Worm (Caenorhabditis elegans) whole organism, L3 larva: ENCODE data around the gene F09A5.3.

ENCODE experiments used
- R02D3.7 ChIP-seq: fragments of 150-350 bp; optimal IDR thresholded peaks from 2 replicates; lab custom pipeline; 2014; ENCODE audit warnings: missing biosample characterization, missing genetic modification characterization
- ZK546.5 ChIP-seq: sonication (generic microtip); optimal IDR thresholded peaks from 2 replicates; lab custom pipeline; 2017; ENCODE audit warnings: missing biosample characterization, missing genetic modification characterization
- aly-2 ChIP-seq: fragments of 150-350 bp; optimal IDR thresholded peaks from 2 replicates; lab custom pipeline; 2014; ENCODE audit warnings: missing biosample characterization, missing genetic modification characterization
- ceh-16 ChIP-seq: sonication (generic microtip); optimal IDR thresholded peaks from 2 replicates; lab custom pipeline; 2017; ENCODE audit warnings: missing biosample characterization, missing genetic modification characterization
- ceh-28 ChIP-seq: fragments of 150-350 bp; optimal IDR thresholded peaks from 2 replicates; lab custom pipeline; 2014; ENCODE audit warnings: missing biosample characterization, missing genetic modification reagents, missing genetic modification characterization
- ceh-82 ChIP-seq: fragments of 150-350 bp; optimal IDR thresholded peaks from 2 replicates; lab custom pipeline; 2014; ENCODE audit warnings: missing biosample characterization, missing genetic modification characterization
- ceh-9 ChIP-seq: sonication (generic microtip); optimal IDR thresholded peaks from 2 replicates; lab custom pipeline; 2018; ENCODE audit warnings: missing biosample characterization, missing genetic modification characterization
- daf-12 ChIP-seq: fragments of 150-350 bp; optimal IDR thresholded peaks from 2 replicates; lab custom pipeline; 2014; ENCODE audit warnings: missing biosample characterization, missing genetic modification reagents, missing genetic modification characterization
- egl-27 ChIP-seq: sonication (generic microtip); optimal IDR thresholded peaks from 4 replicates; lab custom pipeline; 2017; ENCODE audit warnings: missing biosample characterization, missing genetic modification reagents, missing genetic modification characterization
- egl-5 ChIP-seq: fragments of 150-350 bp; optimal IDR thresholded peaks from 2 replicates; lab custom pipeline; 2017; ENCODE audit warnings: missing biosample characterization, missing genetic modification reagents, missing genetic modification characterization, inconsistent platforms
- elt-1 ChIP-seq: fragments of 150-350 bp; optimal IDR thresholded peaks from 2 replicates; lab custom pipeline; 2014; ENCODE audit warnings: missing biosample characterization, missing genetic modification characterization
- elt-3 ChIP-seq, 3 experiments: fragments of 150-350 bp in 1 of 3; sonication (generic microtip) in 2 of 3; optimal IDR thresholded peaks; 2 replicates in 2 of 3; 4 replicates in 1 of 3; lab custom pipeline; 2014 to 2017; ENCODE audit warnings: missing biosample characterization in 3 of 3, missing genetic modification characterization in 3 of 3
- eor-1 ChIP-seq, 2 experiments: fragments of 150-350 bp; optimal IDR thresholded peaks; 2 replicates each; lab custom pipeline; 2014 to 2018; ENCODE audit warnings: missing biosample characterization in 2 of 2, missing genetic modification characterization in 2 of 2
- fkh-10 ChIP-seq: sonication (generic microtip); optimal IDR thresholded peaks from 2 replicates; lab custom pipeline; 2017; ENCODE audit warnings: missing biosample characterization, missing genetic modification reagents, missing genetic modification characterization
- fkh-2 ChIP-seq: fragments of 150-350 bp; optimal IDR thresholded peaks from 2 replicates; lab custom pipeline; 2014; ENCODE audit warnings: missing biosample characterization, missing genetic modification reagents, missing genetic modification characterization
- fos-1 ChIP-seq: fragments of 150-350 bp; optimal IDR thresholded peaks from 2 replicates; lab custom pipeline; 2014; ENCODE audit warnings: missing biosample characterization, missing genetic modification characterization
- jun-1 ChIP-seq: fragments of 150-350 bp; optimal IDR thresholded peaks from 2 replicates; lab custom pipeline; 2014; ENCODE audit warnings: missing biosample characterization, missing genetic modification reagents, missing genetic modification characterization
- lin-39 ChIP-seq: fragments of 150-350 bp; optimal IDR thresholded peaks from 2 replicates; lab custom pipeline; 2018; ENCODE audit warnings: missing biosample characterization, missing genetic modification reagents, missing genetic modification characterization
- lsy-12 ChIP-seq: sonication (generic microtip); optimal IDR thresholded peaks from 2 replicates; lab custom pipeline; 2016; ENCODE audit warnings: mild to moderate bottlenecking, missing genetic modification characterization, missing compliant biosample characterization
- mdl-1 ChIP-seq: fragments of 150-350 bp; optimal IDR thresholded peaks from 2 replicates; lab custom pipeline; 2014; ENCODE audit warnings: missing biosample characterization, missing genetic modification characterization
- mml-1 ChIP-seq: fragments of 150-350 bp; sonication (generic microtip); optimal IDR thresholded peaks from 3 replicates; lab custom pipeline; 2014; ENCODE audit warnings: missing biosample characterization, missing genetic modification characterization
- nhr-11 ChIP-seq: fragments of 150-350 bp; optimal IDR thresholded peaks from 2 replicates; lab custom pipeline; 2014; ENCODE audit warnings: missing biosample characterization, missing genetic modification characterization
- nhr-12 ChIP-seq: fragments of 150-350 bp; optimal IDR thresholded peaks from 2 replicates; lab custom pipeline; 2014; ENCODE audit warnings: missing biosample characterization, missing genetic modification characterization
- nhr-25 ChIP-seq: sonication (generic microtip); optimal IDR thresholded peaks from 2 replicates; lab custom pipeline; 2017; ENCODE audit warnings: missing biosample characterization, missing genetic modification characterization
- nhr-28 ChIP-seq: fragments of 150-350 bp; optimal IDR thresholded peaks from 2 replicates; lab custom pipeline; 2014; ENCODE audit warnings: missing biosample characterization, missing genetic modification characterization
- nhr-76 ChIP-seq: fragments of 150-350 bp; sonication (generic microtip); optimal IDR thresholded peaks from 5 replicates; lab custom pipeline; 2014; ENCODE audit warnings: missing biosample characterization, missing genetic modification characterization
- nhr-77 ChIP-seq: fragments of 150-350 bp; optimal IDR thresholded peaks from 2 replicates; lab custom pipeline; 2014; ENCODE audit warnings: missing biosample characterization, missing genetic modification characterization
- pha-4 ChIP-seq: fragments of 150-350 bp; optimal IDR thresholded peaks from 2 replicates; lab custom pipeline; 2014; ENCODE audit warnings: missing biosample characterization, missing genetic modification reagents, missing genetic modification characterization
- skn-1 ChIP-seq: fragments of 150-350 bp; optimal IDR thresholded peaks from 2 replicates; lab custom pipeline; 2014; ENCODE audit warnings: missing biosample characterization, missing genetic modification characterization
- snpc-4 ChIP-seq: fragments of 150-350 bp; optimal IDR thresholded peaks from 2 replicates; lab custom pipeline; 2014; ENCODE audit warnings: missing biosample characterization, missing genetic modification characterization
- tbx-2 ChIP-seq: sonication (generic microtip); optimal IDR thresholded peaks from 2 replicates; lab custom pipeline; 2016; ENCODE audit warnings: mild to moderate bottlenecking, missing genetic modification characterization, missing compliant biosample characterization
- unc-39 ChIP-seq: sonication (generic microtip); optimal IDR thresholded peaks from 4 replicates; lab custom pipeline; 2017; ENCODE audit warnings: missing biosample characterization, missing genetic modification characterization
- unc-62 ChIP-seq: fragments of 150-350 bp; sonication (generic microtip); optimal IDR thresholded peaks from 4 replicates; lab custom pipeline; 2014; ENCODE audit warnings: missing biosample characterization, missing genetic modification reagents, missing genetic modification characterization
- zag-1 ChIP-seq: fragments of 150-350 bp; optimal IDR thresholded peaks from 2 replicates; lab custom pipeline; 2014; ENCODE audit warnings: missing biosample characterization, missing genetic modification characterization
- ztf-4 ChIP-seq: fragments of 150-350 bp; optimal IDR thresholded peaks from 2 replicates; lab custom pipeline; 2014; ENCODE audit warnings: missing biosample characterization, missing genetic modification characterization

F09A5.3 gene

ce11 chrX:13182012-13182411 lies 40.6 kb downstream of the F09A5.3 start:
- TF ChIP-seq elt-1 (tag; lab: Kevin White, UChicago) (no peak), skn-1 (tag; lab: Kevin White, UChicago) (no peak), fos-1 (tag; lab: Kevin White, UChicago) (no peak), snpc-4 (no peak), ceh-82 (tag; lab: Kevin White, UChicago) (no peak), mdl-1 (tag; lab: Kevin White, UChicago) (no peak), egl-27 (tag; lab: Kevin White, UChicago) (no peak), ceh-16 (tag; lab: Kevin White, UChicago) (no peak), R02D3.7 (tag; lab: Kevin White, UChicago) (no peak), fkh-2 (tag; lab: Kevin White, UChicago) (no peak), lsy-12 (tag; lab: Kevin White, UChicago) (no peak), jun-1 (tag; lab: Kevin White, UChicago) (no peak), zag-1 (tag; lab: Kevin White, UChicago) (no peak), nhr-77 (no peak)
- TF ChIP-seq, all 47 proteins: peak for 0

ce11 chrX:13189861-13190260 lies 48.5 kb downstream of the F09A5.3 start, which contains the start of gene cwp-5:
cwp-5 (minus strand) TSS chrX:13189961.
- TF ChIP-seq unc-39 (tag; lab: Kevin White, UChicago) = no peak
- TF ChIP-seq eor-1 (tag; optimal IDR thresholded peaks at IDR 0.05; lab: Kevin White, UChicago) = no peak
- no peak for TF ChIP-seq aly-2 (tag; lab: Kevin White, UChicago)
- no peak for TF ChIP-seq unc-62 (GFP tag; lab: Kevin White, UChicago)
- no peak for TF ChIP-seq elt-3 (tag; optimal IDR thresholded peaks at IDR 0.05; lab: Kevin White, UChicago)
- no peak for TF ChIP-seq ZK546.5 (tag; lab: Kevin White, UChicago)
- TF ChIP-seq ceh-28 (tag; lab: Kevin White, UChicago) = no peak
- no peak for TF ChIP-seq ztf-4 (tag; lab: Kevin White, UChicago)
- no peak for TF ChIP-seq pha-4 (tag; lab: Kevin White, UChicago)
- TF ChIP-seq nhr-12 (tag; lab: Kevin White, UChicago) = no peak
- TF ChIP-seq, all 47 proteins: peak for 0

ce11 chrX:13190912-13191311 lies 49.5 kb downstream of the F09A5.3 start, which contains the start of gene gpa-6:
gpa-6 (plus strand) TSS chrX:13191212.
- TF ChIP-seq nhr-28 (tag; lab: Kevin White, UChicago) = no peak
- TF ChIP-seq fos-1 (tag; lab: Kevin White, UChicago) = no peak
- no peak for TF ChIP-seq lsy-12 (tag; lab: Kevin White, UChicago)
- no peak for TF ChIP-seq aly-2 (tag; lab: Kevin White, UChicago)
- no peak for TF ChIP-seq elt-3 (tag; optimal IDR thresholded peaks at IDR 0.05; lab: Kevin White, UChicago)
- TF ChIP-seq ceh-82 (tag; lab: Kevin White, UChicago) = no peak
- no peak for TF ChIP-seq ceh-16 (tag; lab: Kevin White, UChicago)
- TF ChIP-seq nhr-76 (tag; lab: Kevin White, UChicago) = no peak
- TF ChIP-seq nhr-11 (tag; lab: Kevin White, UChicago) = no peak
- TF ChIP-seq daf-12 (tag; lab: Kevin White, UChicago) = no peak
- no peak for TF ChIP-seq ceh-9
- TF ChIP-seq mml-1 (tag; lab: Kevin White, UChicago) = no peak
- TF ChIP-seq zag-1 (tag; lab: Kevin White, UChicago) = no peak
- no peak for TF ChIP-seq snpc-4
- no peak for TF ChIP-seq ceh-28 (tag; lab: Kevin White, UChicago)
- TF ChIP-seq egl-5 (tag; lab: Kevin White, UChicago) = no peak
- TF ChIP-seq jun-1 (tag; lab: Kevin White, UChicago) = no peak

DNA sequence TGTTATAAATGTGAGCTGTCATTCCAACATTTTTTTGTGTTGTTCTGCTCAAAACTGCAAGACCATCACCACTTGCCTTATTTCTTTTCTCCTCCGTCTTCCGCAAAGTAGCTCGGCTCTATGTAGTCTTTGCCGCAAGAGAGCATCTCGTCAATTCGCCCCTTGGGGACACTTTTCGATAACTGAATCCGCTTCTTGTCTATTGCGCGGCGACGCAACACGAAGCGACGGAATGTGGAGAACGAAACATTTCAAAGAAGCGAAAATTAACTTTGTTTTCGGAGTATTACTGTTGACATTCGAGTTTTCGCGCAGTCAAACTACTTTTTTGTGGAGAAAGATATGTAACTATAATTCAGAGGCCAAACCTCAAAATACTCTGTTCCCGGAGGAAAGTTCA lies 56.7 kb downstream of the F09A5.3 start:
- peak; percentile 29 for TF ChIP-seq fkh-10 (GFP tag; lab: Kevin White, UChicago)
- TF ChIP-seq daf-12 (tag; lab: Kevin White, UChicago) = no peak
- TF ChIP-seq nhr-25 (tag; lab: Kevin White, UChicago) = no peak
- no peak for TF ChIP-seq tbx-2 (tag; lab: Kevin White, UChicago)
- TF ChIP-seq lin-39 (tag; lab: Kevin White, UChicago) = peak; percentile 0
- no peak for TF ChIP-seq nhr-28 (tag; lab: Kevin White, UChicago)
